Worm (Caenorhabditis elegans): ENCODE data around the gene tbb-4.

ce11 chrX:9483754-9484153 is 47.1 kb upstream of the tbb-4 start:
- TF ChIP-seq ama-1 (optimal IDR thresholded peaks at IDR 0.05) (no peak), hnd-1 (tag; optimal IDR thresholded peaks at IDR 0.05) (no peak), sea-1 (GFP tag; conservative IDR thresholded peaks at IDR 0.05) (no peak), F13C5.2 (tag; optimal IDR thresholded peaks at IDR 0.05) (no peak)

Data from whole organism, early embryonic.